Worm (Caenorhabditis elegans): ENCODE data around the gene cest-33.

- no peak for TF ChIP-seq zip-8 (tag; optimal IDR thresholded peaks at IDR 0.05)
- TF ChIP-seq elt-1 (tag; optimal IDR thresholded peaks at IDR 0.05; ENCODE audit: borderline replicate concordance, insufficient read depth), result no peak
- no peak for TF ChIP-seq unc-62 (GFP tag; optimal IDR thresholded peaks at IDR 0.05)
- no peak for TF ChIP-seq blmp-1 (tag; optimal IDR thresholded peaks at IDR 0.05)
- no peak for TF ChIP-seq unc-120 (tag; optimal IDR thresholded peaks at IDR 0.05; ENCODE audit: poor library complexity, severe bottlenecking)
- no peak for TF ChIP-seq mab-5 (tag; optimal IDR thresholded peaks at IDR 0.05)
- TF ChIP-seq ceh-43 (GFP tag; optimal IDR thresholded peaks at IDR 0.05), result no peak
- no peak for TF ChIP-seq snpc-4 (tag; optimal IDR thresholded peaks at IDR 0.05)
- no peak for TF ChIP-seq ztf-11 (tag; optimal IDR thresholded peaks at IDR 0.05)
- TF ChIP-seq ceh-39 (tag; optimal IDR thresholded peaks at IDR 0.05), result no peak
- TF ChIP-seq nhr-76 (tag; optimal IDR thresholded peaks at IDR 0.05), result no peak
- TF ChIP-seq sptf-1 (tag; optimal IDR thresholded peaks at IDR 0.05), result no peak
- TF ChIP-seq nhr-237 (tag; optimal IDR thresholded peaks at IDR 0.05), result no peak
These were observed 35.1 kb upstream of the cest-33 start for ce11 chrV:6400528-6400927.

Data from whole organism, mixed stage, embryonic.